Fruit fly (Drosophila melanogaster) whole organism, adult: ENCODE results near the gene foi.

Source experiments
- CG11617 ChIP-seq: fragments of 200-800 bp; sonication (Bioruptor generic); optimal IDR thresholded peaks from 2 replicates; lab custom pipeline; 2017; ENCODE audit warnings: mild to moderate bottlenecking, missing biosample characterization, missing genetic modification reagents, missing genetic modification characterization
- CG12768 ChIP-seq: fragments of 200-800 bp; sonication (Bioruptor generic); optimal IDR thresholded peaks from 2 replicates; lab custom pipeline; 2017; ENCODE audit warnings: missing biosample characterization, missing genetic modification characterization, mild to moderate bottlenecking, moderate library complexity, missing genetic modification reagents
- CG14711 ChIP-seq: fragments of 200-800 bp; sonication (Bioruptor generic); optimal IDR thresholded peaks from 2 replicates; lab custom pipeline; 2018; ENCODE audit warnings: missing biosample characterization, mild to moderate bottlenecking, missing genetic modification characterization, moderate library complexity
- CG1620 ChIP-seq: fragments of 200-800 bp; sonication (Bioruptor generic); optimal IDR thresholded peaks from 2 replicates; lab custom pipeline; 2016; ENCODE audit warnings: missing biosample characterization, missing genetic modification characterization
- CG33017 ChIP-seq: fragments of 200-800 bp; sonication (Bioruptor generic); optimal IDR thresholded peaks from 2 replicates; lab custom pipeline; 2018; ENCODE audit warnings: missing biosample characterization, mild to moderate bottlenecking, missing genetic modification characterization, moderate library complexity
- CG5204 ChIP-seq: fragments of 200-800 bp; sonication (Bioruptor generic); optimal IDR thresholded peaks from 2 replicates; lab custom pipeline; 2016; ENCODE audit warnings: missing biosample characterization, missing genetic modification characterization
- CG7045 ChIP-seq: fragments of 200-800 bp; sonication (Bioruptor generic); optimal IDR thresholded peaks from 2 replicates; lab custom pipeline; 2017; ENCODE audit warnings: missing biosample characterization, mild to moderate bottlenecking, missing genetic modification characterization
- CG7101 ChIP-seq: fragments of 200-800 bp; sonication (Bioruptor generic); optimal IDR thresholded peaks from 2 replicates; lab custom pipeline; 2018; ENCODE audit warnings: missing biosample characterization, mild to moderate bottlenecking, missing genetic modification characterization, moderate library complexity
- Clk ChIP-seq: fragments of 200-800 bp; sonication (Bioruptor generic); optimal IDR thresholded peaks from 2 replicates; lab custom pipeline; 2017; ENCODE audit warnings: missing biosample characterization, missing genetic modification characterization
- Crg-1 ChIP-seq: fragments of 200-800 bp; sonication (Bioruptor generic); optimal IDR thresholded peaks from 2 replicates; lab custom pipeline; 2016; ENCODE audit warnings: missing biosample characterization, missing genetic modification characterization
- Hr96 ChIP-seq: fragments of 200-800 bp; sonication (Bioruptor generic); optimal IDR thresholded peaks from 2 replicates; lab custom pipeline; 2016; ENCODE audit warnings: missing biosample characterization, missing genetic modification characterization
- Mnt ChIP-seq: fragments of 200-800 bp; sonication (Bioruptor generic); optimal IDR thresholded peaks from 2 replicates; lab custom pipeline; 2016; ENCODE audit warnings: missing biosample characterization, mild to moderate bottlenecking, missing genetic modification characterization
- bab1 ChIP-seq: fragments of 200-800 bp; sonication (Bioruptor generic); optimal IDR thresholded peaks from 3 replicates; lab custom pipeline; 2019; ENCODE audit warnings: missing biosample characterization, mild to moderate bottlenecking, missing genetic modification characterization, moderate library complexity
- cic ChIP-seq: fragments of 200-800 bp; sonication (Bioruptor generic); optimal IDR thresholded peaks from 2 replicates; lab custom pipeline; 2017; ENCODE audit warnings: missing biosample characterization, mild to moderate bottlenecking, missing genetic modification characterization, moderate library complexity
- cnc ChIP-seq, 2 experiments: fragments of >200 bp; optimal IDR thresholded peaks; 2 replicates each; lab custom pipeline; 2017
- kay ChIP-seq: fragments of 200-800 bp; sonication (Bioruptor generic); peaks from one replicate; lab custom pipeline; 2016; ENCODE audit warnings: missing biosample characterization, missing genetic modification characterization, borderline replicate concordance
- ovo ChIP-seq: fragments of 200-800 bp; sonication (Bioruptor generic); optimal IDR thresholded peaks from 2 replicates; lab custom pipeline; 2016; ENCODE audit warnings: missing biosample characterization, missing genetic modification characterization
- pad ChIP-seq: fragments of 200-800 bp; sonication (Bioruptor generic); optimal IDR thresholded peaks from 3 replicates; lab custom pipeline; 2017; ENCODE audit warnings: missing biosample characterization, missing genetic modification characterization, mild to moderate bottlenecking, moderate library complexity, missing genetic modification reagents
- tj ChIP-seq: fragments of 200-800 bp; sonication (Bioruptor generic); optimal IDR thresholded peaks from 3 replicates; lab custom pipeline; 2017; ENCODE audit warnings: missing biosample characterization, mild to moderate bottlenecking, missing genetic modification characterization, moderate library complexity
- toe ChIP-seq: fragments of 200-800 bp; sonication (Bioruptor generic); optimal IDR thresholded peaks from 2 replicates; lab custom pipeline; 2016; ENCODE audit warnings: missing biosample characterization, missing genetic modification characterization

The foi gene

DNA sequence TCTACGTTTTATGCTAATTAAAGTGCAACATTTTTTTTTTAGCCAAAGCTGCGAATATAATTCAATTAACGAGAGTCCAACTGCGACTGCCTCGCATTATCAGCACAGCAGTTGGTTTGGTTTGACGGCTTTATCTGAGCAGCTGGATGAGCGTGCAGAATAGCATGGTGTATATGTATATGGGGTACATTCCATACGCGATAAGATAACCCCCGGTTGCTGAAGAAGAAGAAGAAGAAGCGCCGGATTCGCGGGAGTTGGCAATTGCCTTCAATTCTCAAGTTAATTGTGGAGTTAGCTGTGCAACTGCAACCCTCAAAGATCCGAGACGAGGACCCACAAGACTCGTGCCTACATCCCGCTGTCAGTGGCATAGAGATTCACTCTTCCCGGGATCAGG lies 20.4 kb downstream of the foi start:
- no peak for TF ChIP-seq ovo (GFP tag; lab: Kevin White, UChicago)
- peak; percentile 9 for TF ChIP-seq CG12768

dm6 chr3L:8546355-8546771 lies 21.3 kb downstream of the foi start:
- TF ChIP-seq CG5204 (GFP tag; lab: Kevin White, UChicago) = no peak
- peak; percentile 66 for TF ChIP-seq cic
- peak; percentile 30 for TF ChIP-seq CG1620 (GFP tag; lab: Kevin White, UChicago)
- TF ChIP-seq kay = peak; percentile 97
- peak; percentile 86 for TF ChIP-seq Mnt (GFP tag; lab: Kevin White, UChicago)
- TF ChIP-seq ovo (GFP tag; lab: Kevin White, UChicago) = no peak
- peak; percentile 48 for TF ChIP-seq toe (GFP tag; lab: Kevin White, UChicago)
- TF ChIP-seq CG14711 = peak; percentile 28
- TF ChIP-seq cnc (optimal IDR thresholded peaks at IDR 0.05; lab: Kevin White, UChicago) = no peak
- TF ChIP-seq bab1 (GFP tag; lab: Kevin White, UChicago) = peak; percentile 21
- TF ChIP-seq CG11617 = peak; percentile 49
- peak; percentile 12 for TF ChIP-seq Clk
- TF ChIP-seq Hr96 = no peak
- TF ChIP-seq CG7101 (tag; lab: Kevin White, UChicago) = peak; percentile 47
- TF ChIP-seq CG33017 (tag; lab: Kevin White, UChicago) = peak; percentile 56
- TF ChIP-seq CG7045 (GFP tag; lab: Kevin White, UChicago) = peak; percentile 4
- TF ChIP-seq Crg-1 = peak; percentile 25
- TF ChIP-seq CG12768 = peak; percentile 67
- TF ChIP-seq pad = peak; percentile 43
- peak; percentile 65 for TF ChIP-seq tj (GFP tag; lab: Kevin White, UChicago)

- TF ChIP-seq Clk (no peak), CG7045 (GFP tag; lab: Kevin White, UChicago) (peak; percentile 37), CG12768 (peak; percentile 16), CG11617 (peak; percentile 41), toe (GFP tag; lab: Kevin White, UChicago) (peak; percentile 43), Hr96 (no peak), cnc (optimal IDR thresholded peaks at IDR 0.05; lab: Kevin White, UChicago) (no peak), CG14711 (peak; percentile 52), pad (peak; percentile 14), CG33017 (tag; lab: Kevin White, UChicago) (peak; percentile 65), CG7101 (tag; lab: Kevin White, UChicago) (peak; percentile 73), kay (peak; percentile 91), CG5204 (GFP tag; lab: Kevin White, UChicago) (peak; percentile 29), cic (peak; percentile 81), tj (GFP tag; lab: Kevin White, UChicago) (peak; percentile 30), Mnt (GFP tag; lab: Kevin White, UChicago) (no peak)
Measured at dm6 chr3L:8547104-8547523, 22.1 kb downstream of the foi start.

DNA sequence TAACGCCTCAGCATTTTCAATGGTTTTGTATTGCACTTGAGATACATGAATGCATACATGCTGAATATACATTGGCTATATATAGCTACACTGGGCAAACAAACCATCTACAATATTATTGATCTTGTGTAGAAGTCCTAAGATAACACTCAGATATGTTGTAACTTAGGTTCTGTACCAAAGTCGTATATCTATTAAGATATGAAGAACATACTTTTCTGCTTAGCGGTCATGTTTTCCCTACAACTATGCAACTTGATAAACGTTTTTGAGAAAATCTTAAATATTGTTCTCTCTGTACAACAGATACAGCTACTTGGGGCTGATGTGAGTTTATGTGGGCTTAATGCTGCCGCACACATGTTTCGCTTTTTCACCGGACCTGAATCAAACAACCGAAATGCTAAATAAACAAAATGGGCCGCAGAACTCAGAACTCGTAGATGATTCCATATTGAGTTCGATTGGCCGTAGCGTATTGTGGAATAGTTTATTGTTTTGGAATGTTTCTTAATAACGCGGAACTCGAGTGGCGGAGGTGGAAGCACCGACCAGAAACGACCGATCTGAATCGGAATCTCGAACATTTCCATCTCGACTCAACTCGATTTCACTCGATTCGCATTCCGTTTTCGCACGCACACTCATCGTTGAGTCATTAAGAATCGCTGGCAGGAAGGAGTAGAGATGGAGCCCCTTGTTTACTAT lies 24.3 kb downstream of the foi start:
- TF ChIP-seq CG14711 = peak; percentile 46
- no peak for TF ChIP-seq CG33017 (tag; lab: Kevin White, UChicago)
- TF ChIP-seq CG5204 (GFP tag; lab: Kevin White, UChicago) = no peak
- TF ChIP-seq CG1620 (GFP tag; lab: Kevin White, UChicago) = no peak
- TF ChIP-seq cic = no peak
- TF ChIP-seq toe (GFP tag; lab: Kevin White, UChicago) = no peak
- TF ChIP-seq cnc (optimal IDR thresholded peaks at IDR 0.05; lab: Kevin White, UChicago) = no peak
- TF ChIP-seq CG7045 (GFP tag; lab: Kevin White, UChicago) = no peak
- no peak for TF ChIP-seq CG12768
- no peak for TF ChIP-seq Hr96
- TF ChIP-seq Crg-1 = no peak
- no peak for TF ChIP-seq ovo (GFP tag; lab: Kevin White, UChicago)
- peak; percentile 33 for TF ChIP-seq CG7101 (tag; lab: Kevin White, UChicago)
- no peak for TF ChIP-seq kay
- TF ChIP-seq bab1 (GFP tag; lab: Kevin White, UChicago) = peak; percentile 28
- TF ChIP-seq Mnt (GFP tag; lab: Kevin White, UChicago) = no peak
- TF ChIP-seq tj (GFP tag; lab: Kevin White, UChicago) = peak; percentile 97
- no peak for TF ChIP-seq Clk

DNA sequence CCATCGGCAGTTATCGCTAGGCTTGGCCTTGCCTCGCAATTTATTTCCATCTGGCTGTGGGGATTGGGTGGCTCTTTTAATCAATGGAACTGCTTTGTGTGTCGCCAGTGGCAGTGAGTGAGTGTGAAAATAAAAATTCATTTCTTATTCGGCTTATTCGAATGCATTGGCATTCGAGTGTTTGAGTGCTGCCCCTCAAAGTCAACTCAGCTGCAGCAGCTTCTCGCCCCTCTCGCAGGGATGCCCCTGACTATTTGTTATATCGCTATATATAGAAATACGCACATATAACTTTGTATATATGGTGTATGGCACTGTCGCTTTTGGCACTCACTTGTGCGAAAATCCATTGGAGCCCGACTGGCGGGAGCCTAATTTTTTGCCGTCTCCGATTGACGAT lies 25.8 kb downstream of the foi start:
- TF ChIP-seq cic = no peak
- no peak for TF ChIP-seq kay
- TF ChIP-seq CG11617 = no peak
- no peak for TF ChIP-seq ovo (GFP tag; lab: Kevin White, UChicago)
- no peak for TF ChIP-seq CG12768
- TF ChIP-seq tj (GFP tag; lab: Kevin White, UChicago) = no peak
- no peak for TF ChIP-seq CG7101 (tag; lab: Kevin White, UChicago)
- no peak for TF ChIP-seq Clk
- no peak for TF ChIP-seq Mnt (GFP tag; lab: Kevin White, UChicago)
- no peak for TF ChIP-seq bab1 (GFP tag; lab: Kevin White, UChicago)
- no peak for TF ChIP-seq Hr96
- no peak for TF ChIP-seq CG33017 (tag; lab: Kevin White, UChicago)
- no peak for TF ChIP-seq cnc (optimal IDR thresholded peaks at IDR 0.05; lab: Kevin White, UChicago)
- TF ChIP-seq pad = no peak
- TF ChIP-seq CG5204 (GFP tag; lab: Kevin White, UChicago) = no peak
- no peak for TF ChIP-seq CG7045 (GFP tag; lab: Kevin White, UChicago)
- no peak for TF ChIP-seq Crg-1
- no peak for TF ChIP-seq toe (GFP tag; lab: Kevin White, UChicago)
- TF ChIP-seq CG14711 = no peak

- TF ChIP-seq Hr96 (no peak), CG1620 (GFP tag; lab: Kevin White, UChicago) (no peak), cnc (optimal IDR thresholded peaks at IDR 0.05; lab: Kevin White, UChicago) (no peak), CG7101 (tag; lab: Kevin White, UChicago) (no peak), Crg-1 (no peak), ovo (GFP tag; lab: Kevin White, UChicago) (no peak), Mnt (GFP tag; lab: Kevin White, UChicago) (no peak), tj (GFP tag; lab: Kevin White, UChicago) (no peak), CG5204 (GFP tag; lab: Kevin White, UChicago) (no peak), CG7045 (GFP tag; lab: Kevin White, UChicago) (no peak), toe (GFP tag; lab: Kevin White, UChicago) (no peak), CG11617 (no peak), kay (no peak), Clk (no peak), cic (no peak)
Measured at dm6 chr3L:8553125-8553524, 28.1 kb downstream of the foi start.
